Worm (Caenorhabditis elegans): ENCODE measurements around the gene gsp-1.

Gene gsp-1

ce11 chrV:10693749-10694148, 11.5 kb downstream of the gsp-1 start:
- peak in 1 of 2 experiments; percentile 38 for TF ChIP-seq lin-35 (GFP tag; optimal IDR thresholded peaks at IDR 0.05)
- TF ChIP-seq nhr-84 (tag; optimal IDR thresholded peaks at IDR 0.05): no peak
- no peak for TF ChIP-seq unc-62 (GFP tag; optimal IDR thresholded peaks at IDR 0.05)
- no peak for TF ChIP-seq aly-2 (tag; optimal IDR thresholded peaks at IDR 0.05)
- TF ChIP-seq sox-4 (tag; optimal IDR thresholded peaks at IDR 0.05): no peak
- TF ChIP-seq swsn-7 (tag; optimal IDR thresholded peaks at IDR 0.05): no peak
- no peak for TF ChIP-seq lin-13 (GFP tag; optimal IDR thresholded peaks at IDR 0.05)
- TF ChIP-seq alr-1 (tag; optimal IDR thresholded peaks at IDR 0.05; ENCODE audit: borderline replicate concordance): no peak
- peak in 1 of 2 experiments; percentile 1 for TF ChIP-seq lsy-2 (tag; optimal IDR thresholded peaks at IDR 0.05)
- TF ChIP-seq elt-2 (tag; optimal IDR thresholded peaks at IDR 0.05): peak; percentile 99
- TF ChIP-seq jun-1 (tag; optimal IDR thresholded peaks at IDR 0.05): peak; percentile 37
- peak; percentile 31 for TF ChIP-seq lin-14 (GFP tag; optimal IDR thresholded peaks at IDR 0.05)
- no peak for TF ChIP-seq irx-1 (tag; optimal IDR thresholded peaks at IDR 0.05)
- TF ChIP-seq snpc-4 (tag; optimal IDR thresholded peaks at IDR 0.05): no peak
- no peak for TF ChIP-seq skn-1 (tag; optimal IDR thresholded peaks at IDR 0.05)
- TF ChIP-seq nhr-71 (tag; optimal IDR thresholded peaks at IDR 0.05): peak; percentile 47
- no peak for TF ChIP-seq ceh-82 (tag; optimal IDR thresholded peaks at IDR 0.05)
- TF ChIP-seq nhr-12 (tag; optimal IDR thresholded peaks at IDR 0.05): no peak
- no peak for TF ChIP-seq unc-30 (tag; optimal IDR thresholded peaks at IDR 0.05)
- TF ChIP-seq pqm-1 (tag; optimal IDR thresholded peaks at IDR 0.05): peak; percentile 32
- TF ChIP-seq efl-1 (optimal IDR thresholded peaks at IDR 0.05): no peak
- TF ChIP-seq efl-1 (GFP tag; optimal IDR thresholded peaks at IDR 0.05 in 1 of 2): peak in 1 of 2 experiments; percentile 30
- TF ChIP-seq tlp-1 (tag; optimal IDR thresholded peaks at IDR 0.05): peak; percentile 43
- TF ChIP-seq snu-23 (GFP tag; optimal IDR thresholded peaks at IDR 0.05): no peak
- TF ChIP-seq nhr-20 (tag; optimal IDR thresholded peaks at IDR 0.05): peak; percentile 45
- TF ChIP-seq blmp-1 (tag; optimal IDR thresholded peaks at IDR 0.05): no peak
- no peak for TF ChIP-seq pax-3 (tag; optimal IDR thresholded peaks at IDR 0.05)

ce11 chrV:10695181-10695580, 13.0 kb downstream of the gsp-1 start, which contains the start of gene C05A2.4:
Gene C05A2.4, plus strand, starts transcription at chrV:10695481.
- TF ChIP-seq unc-86 (tag; optimal IDR thresholded peaks at IDR 0.05) (no peak), unc-98 (GFP tag; IDR thresholded peaks at IDR 0.05) (no peak), ceh-88 (GFP tag; IDR thresholded peaks at IDR 0.05) (no peak), nhr-237 (tag; optimal IDR thresholded peaks at IDR 0.05) (no peak), egl-27 (tag; optimal IDR thresholded peaks at IDR 0.05) (no peak), alr-1 (tag; optimal IDR thresholded peaks at IDR 0.05; ENCODE audit: borderline replicate concordance) (no peak), fkh-8 (tag; optimal IDR thresholded peaks at IDR 0.05) (no peak), lin-14 (GFP tag; optimal IDR thresholded peaks at IDR 0.05) (no peak), efl-1 (optimal IDR thresholded peaks at IDR 0.05) (no peak), efl-1 (GFP tag; optimal IDR thresholded peaks at IDR 0.05 in 1 of 2) (no peak), nhr-19 (GFP tag; conservative IDR thresholded peaks at IDR 0.05) (no peak)

DNA sequence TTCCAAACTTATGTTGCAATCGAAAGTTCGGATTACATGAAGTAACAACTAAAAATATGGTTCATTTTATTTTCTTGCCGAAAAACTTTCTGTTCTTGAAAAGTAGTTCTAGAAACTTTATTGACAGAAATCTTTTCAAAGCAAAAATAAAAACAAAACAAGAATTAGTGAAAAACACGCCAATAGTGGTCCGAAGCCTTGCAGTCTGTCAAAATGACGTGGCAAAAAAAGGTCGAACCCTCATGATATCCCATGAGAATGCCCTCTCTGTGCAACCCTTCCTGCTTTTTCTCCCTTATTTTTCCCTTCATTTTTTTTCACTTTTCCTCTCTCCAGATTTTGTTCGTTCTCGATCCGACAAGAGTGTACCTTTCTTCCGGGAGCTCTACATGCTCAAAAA, 16.9 kb downstream of the gsp-1 start:
- TF ChIP-seq C04F5.9 (tag; optimal IDR thresholded peaks at IDR 0.05): no peak
- no peak for TF ChIP-seq unc-30 (tag; optimal IDR thresholded peaks at IDR 0.05)
- no peak for TF ChIP-seq pax-3 (tag; optimal IDR thresholded peaks at IDR 0.05)
- no peak for TF ChIP-seq irx-1 (tag; optimal IDR thresholded peaks at IDR 0.05)
- TF ChIP-seq aly-2 (tag; optimal IDR thresholded peaks at IDR 0.05): no peak
- TF ChIP-seq rnt-1 (tag; optimal IDR thresholded peaks at IDR 0.05): no peak
- TF ChIP-seq sox-4 (tag; optimal IDR thresholded peaks at IDR 0.05): no peak
- no peak for TF ChIP-seq lin-15B (tag; optimal IDR thresholded peaks at IDR 0.05)

ce11 chrV:10702249-10702648, 20.0 kb downstream of the gsp-1 start, which contains the start of gene pph-1:
Gene pph-1, plus strand, starts transcription at chrV:10702549.
- TF ChIP-seq lin-14 (GFP tag; optimal IDR thresholded peaks at IDR 0.05) (peak; percentile 28), fos-1 (tag; optimal IDR thresholded peaks at IDR 0.05) (no peak), blmp-1 (tag; optimal IDR thresholded peaks at IDR 0.05) (peak; percentile 44)

All from whole organism, L1 larva.